Fruit fly (Drosophila melanogaster) whole organism, embryonic: ENCODE measurements around the gene Esyt2.

Experiments used
- Abd-B ChIP-seq: fragments of 200-800 bp; sonication (Bioruptor generic); optimal IDR thresholded peaks from 2 replicates; lab custom pipeline; 2018; ENCODE audit warnings: missing biosample characterization, mild to moderate bottlenecking, missing genetic modification characterization, moderate library complexity
- Ada2b ChIP-seq: fragments of 200-800 bp; sonication (Bioruptor generic); IDR thresholded peaks from 2 replicates; pipeline ENCODE4 v1.3.6; 2022; ENCODE audit warnings: missing biosample characterization, missing genetic modification characterization
- Atf3 ChIP-seq: fragments of 200-800 bp; sonication (Bioruptor generic); optimal IDR thresholded peaks from 3 replicates; lab custom pipeline; 2016; ENCODE audit warnings: missing biosample characterization, missing genetic modification characterization
- B-H2 ChIP-seq: fragments of 200-800 bp; sonication (Bioruptor generic); optimal IDR thresholded peaks from 2 replicates; lab custom pipeline; 2018; ENCODE audit warnings: missing biosample characterization, mild to moderate bottlenecking, missing genetic modification characterization
- Bdp1 ChIP-seq: fragments of 200-800 bp; sonication (Bioruptor generic); optimal IDR thresholded peaks from 3 replicates; lab custom pipeline; 2016; ENCODE audit warnings: missing biosample characterization, missing genetic modification characterization
- Bteb2 ChIP-seq: fragments of 200-800 bp; sonication (Bioruptor generic); optimal IDR thresholded peaks from 2 replicates; lab custom pipeline; 2016; ENCODE audit warnings: missing biosample characterization, missing genetic modification characterization
- C15 ChIP-seq: fragments of 200-800 bp; sonication (Bioruptor generic); IDR thresholded peaks from 3 replicates; pipeline ENCODE4 v1.3.6; 2022; ENCODE audit warnings: missing biosample characterization, missing genetic modification characterization
- CG12104 ChIP-seq: fragments of 200-800 bp; sonication (Bioruptor generic); optimal IDR thresholded peaks from 3 replicates; lab custom pipeline; 2016; ENCODE audit warnings: missing biosample characterization, missing genetic modification characterization
- CG12219 ChIP-seq: fragments of 200-800 bp; sonication (Bioruptor generic); optimal IDR thresholded peaks from 3 replicates; lab custom pipeline; 2018; ENCODE audit warnings: missing biosample characterization, mild to moderate bottlenecking, missing genetic modification characterization
- CG12299 ChIP-seq: fragments of 200-800 bp; sonication (Bioruptor generic); optimal IDR thresholded peaks from 2 replicates; lab custom pipeline; 2018; ENCODE audit warnings: missing biosample characterization, mild to moderate bottlenecking, missing genetic modification characterization
- CG15269 ChIP-seq: fragments of 200-800 bp; sonication (Bioruptor generic); optimal IDR thresholded peaks from 2 replicates; lab custom pipeline; 2018; ENCODE audit warnings: missing biosample characterization, mild to moderate bottlenecking, missing genetic modification characterization, moderate library complexity
- CG17912 ChIP-seq: fragments of 200-800 bp; sonication (Bioruptor generic); optimal IDR thresholded peaks from 2 replicates; lab custom pipeline; 2018; ENCODE audit warnings: missing biosample characterization, mild to moderate bottlenecking, missing genetic modification characterization
- CG2120 ChIP-seq: fragments of 200-800 bp; sonication (Bioruptor generic); optimal IDR thresholded peaks from 3 replicates; lab custom pipeline; 2016; ENCODE audit warnings: missing biosample characterization, missing genetic modification characterization
- CG32767 ChIP-seq: fragments of 200-800 bp; sonication (Bioruptor generic); IDR thresholded peaks from 2 replicates; pipeline ENCODE4 v1.3.6; 2022; ENCODE audit warnings: missing biosample characterization, missing genetic modification characterization
- CG32772 ChIP-seq: fragments of 200-800 bp; sonication (Bioruptor generic); IDR thresholded peaks from 2 replicates; pipeline ENCODE4 v1.3.6; 2022; ENCODE audit warnings: missing biosample characterization, missing genetic modification characterization
- CG3281 ChIP-seq: fragments of 200-800 bp; sonication (Bioruptor generic); optimal IDR thresholded peaks from 3 replicates; lab custom pipeline; 2017; ENCODE audit warnings: missing biosample characterization, mild to moderate bottlenecking, missing genetic modification characterization
- CG4328 ChIP-seq: fragments of 200-800 bp; sonication (Bioruptor generic); optimal IDR thresholded peaks from 3 replicates; lab custom pipeline; 2017; ENCODE audit warnings: missing biosample characterization, missing genetic modification reagents, missing genetic modification characterization
- CG4360 ChIP-seq: fragments of 200-800 bp; sonication (Bioruptor generic); IDR thresholded peaks from 2 replicates; pipeline ENCODE4 v1.3.6; 2022; ENCODE audit warnings: missing biosample characterization, missing genetic modification characterization
- CG5180 ChIP-seq: fragments of 200-800 bp; sonication (Bioruptor generic); optimal IDR thresholded peaks from 3 replicates; lab custom pipeline; 2017; ENCODE audit warnings: missing biosample characterization, missing genetic modification characterization, mild to moderate bottlenecking, moderate library complexity, missing genetic modification reagents
- CG7372 ChIP-seq: fragments of 200-800 bp; sonication (Bioruptor generic); IDR thresholded peaks from 2 replicates; pipeline ENCODE4 v1.3.6; 2022; ENCODE audit warnings: missing biosample characterization, missing genetic modification characterization
- CG8290 ChIP-seq, 3 experiments: fragments of 200-800 bp; sonication (Bioruptor generic); optimal IDR thresholded peaks; 2 replicates each; lab custom pipeline; 2016 to 2019; ENCODE audit warnings: missing biosample characterization in 3 of 3, missing genetic modification characterization in 3 of 3, mild to moderate bottlenecking in 2 of 3, moderate library complexity in 1 of 3
- CG8765 ChIP-seq: fragments of 200-800 bp; sonication (Bioruptor generic); IDR thresholded peaks from 2 replicates; pipeline ENCODE4 v1.3.6; 2022; ENCODE audit warnings: missing biosample characterization, missing genetic modification characterization
- CG8924 ChIP-seq: fragments of 200-800 bp; optimal IDR thresholded peaks from 3 replicates; lab custom pipeline; 2019; ENCODE audit warnings: missing biosample characterization, mild to moderate bottlenecking, missing genetic modification characterization, moderate library complexity
- Doc2 ChIP-seq: fragments of 200-800 bp; sonication (Bioruptor generic); IDR thresholded peaks from 2 replicates; pipeline ENCODE4 v1.3.6; 2022; ENCODE audit warnings: missing biosample characterization, missing genetic modification characterization
- Doc3 ChIP-seq: fragments of 200-800 bp; sonication (Bioruptor generic); IDR thresholded peaks from 3 replicates; pipeline ENCODE4 v1.3.6; 2022; ENCODE audit warnings: missing biosample characterization, missing genetic modification characterization; ENCODE audit not compliant: partially characterized antibody
- Dref ChIP-seq: fragments of 200-800 bp; sonication (Bioruptor generic); IDR thresholded peaks from 2 replicates; pipeline ENCODE4 v1.3.6; 2022; ENCODE audit warnings: missing biosample characterization, missing genetic modification characterization
- E2f2 ChIP-seq: fragments of 200-800 bp; sonication (Bioruptor generic); IDR thresholded peaks from 2 replicates; pipeline ENCODE4 v1.3.6; 2022; ENCODE audit warnings: missing biosample characterization, missing genetic modification characterization
- ERR ChIP-seq: fragments of 200-800 bp; sonication (Bioruptor generic); optimal IDR thresholded peaks from 2 replicates; lab custom pipeline; 2016; ENCODE audit warnings: missing biosample characterization, missing genetic modification characterization
- MTF-1 ChIP-seq: fragments of 200-800 bp; sonication (Bioruptor generic); optimal IDR thresholded peaks from 2 replicates; lab custom pipeline; 2018; ENCODE audit warnings: missing biosample characterization, mild to moderate bottlenecking, missing genetic modification characterization, borderline replicate concordance
- NFAT ChIP-seq: fragments of 200-800 bp; sonication (Bioruptor generic); IDR thresholded peaks from 2 replicates; pipeline ENCODE4 v1.3.6; 2022; ENCODE audit warnings: missing biosample characterization, missing genetic modification characterization
- Oli ChIP-seq: fragments of 200-800 bp; sonication (Bioruptor generic); optimal IDR thresholded peaks from 2 replicates; lab custom pipeline; 2018; ENCODE audit warnings: missing biosample characterization, mild to moderate bottlenecking, missing genetic modification characterization, moderate library complexity
- Six4 ChIP-seq: fragments of 200-800 bp; sonication (Bioruptor generic); optimal IDR thresholded peaks from 2 replicates; lab custom pipeline; 2016; ENCODE audit warnings: missing biosample characterization, missing genetic modification characterization
- Sox102F ChIP-seq: fragments of 200-800 bp; sonication (Bioruptor generic); optimal IDR thresholded peaks from 2 replicates; lab custom pipeline; 2018; ENCODE audit warnings: missing biosample characterization, mild to moderate bottlenecking, missing genetic modification characterization, moderate library complexity
- Taf1 ChIP-seq: fragments of 200-800 bp; sonication (Bioruptor generic); IDR thresholded peaks from 2 replicates; pipeline ENCODE4 v1.3.6; 2022; ENCODE audit warnings: missing biosample characterization, missing genetic modification characterization
- ac ChIP-seq: fragments of 200-800 bp; sonication (Bioruptor generic); optimal IDR thresholded peaks from 3 replicates; lab custom pipeline; 2017; ENCODE audit warnings: missing biosample characterization, mild to moderate bottlenecking, missing genetic modification characterization
- bab2 ChIP-seq: fragments of 200-800 bp; sonication (Bioruptor generic); optimal IDR thresholded peaks from 2 replicates; lab custom pipeline; 2016; ENCODE audit warnings: missing biosample characterization, missing genetic modification characterization
- crp ChIP-seq, 2 experiments: fragments of 200-800 bp; sonication (Bioruptor generic); optimal IDR thresholded peaks; 2 replicates in 1 of 2; 3 replicates in 1 of 2; lab custom pipeline; 2017; ENCODE audit warnings: missing biosample characterization in 2 of 2, missing genetic modification characterization in 2 of 2, mild to moderate bottlenecking in 1 of 2, moderate library complexity in 1 of 2
- emc ChIP-seq: fragments of 200-800 bp; sonication (Bioruptor generic); optimal IDR thresholded peaks from 2 replicates; lab custom pipeline; 2016; ENCODE audit warnings: missing biosample characterization, missing genetic modification characterization
- gro ChIP-seq: fragments of 200-800 bp; sonication (Bioruptor generic); optimal IDR thresholded peaks from 2 replicates; lab custom pipeline; 2016; ENCODE audit warnings: missing biosample characterization, missing genetic modification characterization
- gsb ChIP-seq: fragments of 200-800 bp; sonication (Bioruptor generic); IDR thresholded peaks from 2 replicates; pipeline ENCODE4 v1.3.6; 2022; ENCODE audit warnings: missing biosample characterization, missing genetic modification characterization
- nmo ChIP-seq: fragments of 200-800 bp; sonication (Bioruptor generic); optimal IDR thresholded peaks from 2 replicates; lab custom pipeline; 2018; ENCODE audit warnings: missing biosample characterization, mild to moderate bottlenecking, missing genetic modification characterization, moderate library complexity
- onecut ChIP-seq: fragments of 200-800 bp; sonication (Bioruptor generic); IDR thresholded peaks from 2 replicates; pipeline ENCODE4 v1.3.6; 2022; ENCODE audit warnings: missing biosample characterization, missing genetic modification characterization
- org-1 ChIP-seq: fragments of 200-800 bp; sonication (Bioruptor generic); optimal IDR thresholded peaks from 2 replicates; lab custom pipeline; 2017; ENCODE audit warnings: missing biosample characterization, missing genetic modification characterization
- pan ChIP-seq, 4 experiments: fragments of >200 bp in 3 of 4; fragments of 200-800 bp in 1 of 4; sonication (Bioruptor generic) in 1 of 4; optimal IDR thresholded peaks in 3 of 4; IDR thresholded peaks in 1 of 4; 2 replicates each; pipeline versions ENCODE4 v1.3.6 to Lab custom; 2017 to 2022; ENCODE audit warnings: missing biosample characterization in 2 of 4, missing genetic modification characterization in 2 of 4, mixed read lengths in 1 of 4
- peb ChIP-seq: fragments of 200-800 bp; sonication (Bioruptor generic); IDR thresholded peaks from 2 replicates; pipeline ENCODE4 v1.3.6; 2022; ENCODE audit warnings: missing biosample characterization, missing genetic modification characterization
- pzg ChIP-seq: fragments of 200-800 bp; sonication (Bioruptor generic); optimal IDR thresholded peaks from 3 replicates; lab custom pipeline; 2018; ENCODE audit warnings: missing biosample characterization, mild to moderate bottlenecking, missing genetic modification characterization, moderate library complexity
- slbo ChIP-seq: fragments of 200-800 bp; sonication (Bioruptor generic); IDR thresholded peaks from 2 replicates; pipeline ENCODE4 v1.3.6; 2022; ENCODE audit warnings: missing biosample characterization, missing genetic modification characterization
- vvl ChIP-seq: fragments of 200-800 bp; sonication (Bioruptor generic); IDR thresholded peaks from 2 replicates; pipeline ENCODE4 v1.3.6; 2022; ENCODE audit warnings: missing biosample characterization, missing genetic modification characterization
- zen ChIP-seq: fragments of 200-800 bp; sonication (Bioruptor generic); optimal IDR thresholded peaks from 3 replicates; lab custom pipeline; 2018; ENCODE audit warnings: missing biosample characterization, mild to moderate bottlenecking, missing genetic modification characterization, moderate library complexity

Esyt2 gene

dm6 chr3R:24572540-24573043, 28.1 kb downstream of the Esyt2 start (continued):
- TF ChIP-seq Taf1 (GFP tag; lab: Robert Waterston, UW) = peak; percentile 97
- TF ChIP-seq E2f2 = peak; percentile 87
- peak; percentile 98 for TF ChIP-seq CG32772 (GFP tag; lab: Robert Waterston, UW)
- TF ChIP-seq emc (GFP tag; lab: Kevin White, UChicago) = peak; percentile 85
- TF ChIP-seq CG4328 = peak; percentile 97
- peak; percentile 99 for TF ChIP-seq vvl (GFP tag; lab: Robert Waterston, UW)
- TF ChIP-seq CG12104 (GFP tag; lab: Kevin White, UChicago) = peak; percentile 95
- peak; percentile 96 for TF ChIP-seq CG7372
- peak; percentile 99 for TF ChIP-seq CG2120
- TF ChIP-seq Doc2 (GFP tag; lab: Robert Waterston, UW) = peak; percentile 88; the same call in 1 of the 2 replicates
- TF ChIP-seq ac (GFP tag; lab: Kevin White, UChicago) = peak; percentile 59
- TF ChIP-seq CG8924 (tag; lab: Kevin White, UChicago) = peak; percentile 99
- TF ChIP-seq C15 (GFP tag; lab: Robert Waterston, UW) = peak; percentile 93
- TF ChIP-seq CG8290 (GFP tag; optimal IDR thresholded peaks at IDR 0.05; lab: Kevin White, UChicago) = peak; percentile 90
- TF ChIP-seq CG8290 (tag; optimal IDR thresholded peaks at IDR 0.05; lab: Kevin White, UChicago) = peak; percentile 62 to 92
- TF ChIP-seq bab2 (GFP tag; lab: Kevin White, UChicago) = peak; percentile 96
- TF ChIP-seq pan (optimal IDR thresholded peaks at IDR 0.05; lab: Kevin White, UChicago) = no peak
- TF ChIP-seq pan (GFP tag; optimal IDR thresholded peaks at IDR 0.05 in 1 of 2, IDR thresholded peaks at IDR 0.05 in 1 of 2) = peak in 1 of 2 experiments; percentile 99
- TF ChIP-seq Doc3 (GFP tag; lab: Robert Waterston, UW) = no peak
- TF ChIP-seq Ada2b (GFP tag; lab: Robert Waterston, UW) = peak; percentile 98
- TF ChIP-seq NFAT (GFP tag; lab: Robert Waterston, UW) = peak; percentile 99
- peak; percentile 98 for TF ChIP-seq CG15269
- peak; percentile 91 for TF ChIP-seq Bdp1 (GFP tag; lab: Kevin White, UChicago)
- peak; percentile 96 for TF ChIP-seq CG12219 (GFP tag; lab: Kevin White, UChicago)
- peak; percentile 91 for TF ChIP-seq zen (tag; lab: Kevin White, UChicago)
- peak; percentile 86 for TF ChIP-seq Atf3 (GFP tag; lab: Kevin White, UChicago)
- peak; percentile 94 for TF ChIP-seq CG8765 (GFP tag; lab: Robert Waterston, UW)
- TF ChIP-seq pzg (GFP tag; lab: Kevin White, UChicago) = peak; percentile 26
- peak; percentile 94 for TF ChIP-seq peb (GFP tag; lab: Robert Waterston, UW)
- TF ChIP-seq MTF-1 = peak; percentile 91
- peak; percentile 91 for TF ChIP-seq CG5180 (GFP tag; lab: Kevin White, UChicago)
- TF ChIP-seq crp (GFP tag; optimal IDR thresholded peaks at IDR 0.05; lab: Kevin White, UChicago) = peak in 1 of 2 experiments; percentile 77
- TF ChIP-seq Sox102F (GFP tag; lab: Kevin White, UChicago) = peak; percentile 98
- TF ChIP-seq CG12299 (tag; lab: Kevin White, UChicago) = peak; percentile 97
- TF ChIP-seq onecut (GFP tag; lab: Robert Waterston, UW) = peak; percentile 95
- peak; percentile 97 for TF ChIP-seq CG3281 (GFP tag; lab: Kevin White, UChicago)
- peak; percentile 96 for TF ChIP-seq Six4 (GFP tag; lab: Kevin White, UChicago)
- TF ChIP-seq CG4360 = peak; percentile 84
- peak; percentile 88 for TF ChIP-seq Abd-B (GFP tag; lab: Kevin White, UChicago)
- TF ChIP-seq org-1 (GFP tag; lab: Kevin White, UChicago) = peak; percentile 96
- TF ChIP-seq CG17912 (GFP tag; lab: Kevin White, UChicago) = peak; percentile 84
- peak; percentile 97 for TF ChIP-seq gsb
- peak; percentile 97 for TF ChIP-seq gro (GFP tag; lab: Kevin White, UChicago)
- peak; percentile 96 for TF ChIP-seq Oli (tag; lab: Kevin White, UChicago)
- TF ChIP-seq ERR (GFP tag; lab: Kevin White, UChicago) = peak; percentile 92
- peak; percentile 98 for TF ChIP-seq CG32767 (GFP tag; lab: Robert Waterston, UW)
- TF ChIP-seq B-H2 (GFP tag; lab: Kevin White, UChicago) = peak; percentile 99
- TF ChIP-seq slbo (GFP tag; lab: Robert Waterston, UW) = peak; percentile 99
- peak; percentile 97 for TF ChIP-seq nmo (GFP tag; lab: Kevin White, UChicago)
- peak; percentile 97 for TF ChIP-seq Bteb2
- TF ChIP-seq Dref (GFP tag; lab: Robert Waterston, UW) = no peak
